Worm (Caenorhabditis elegans) whole organism, L2 larva: Measurements from ENCODE around the gene cacn-1.

ENCODE experiments used
- C34F6.9 ChIP-seq: fragments of 150-350 bp; optimal IDR thresholded peaks from 2 replicates; lab custom pipeline; 2014; ENCODE audit warnings: missing biosample characterization, missing genetic modification characterization
- F13H6.1 ChIP-seq: sonication (generic microtip); optimal IDR thresholded peaks from 2 replicates; lab custom pipeline; 2016; ENCODE audit warnings: missing genetic modification characterization, missing compliant biosample characterization
- R02D3.7 ChIP-seq: fragments of 150-350 bp; optimal IDR thresholded peaks from 2 replicates; lab custom pipeline; 2014; ENCODE audit warnings: missing biosample characterization, missing genetic modification characterization
- aly-2 ChIP-seq: fragments of 150-350 bp; optimal IDR thresholded peaks from 2 replicates; lab custom pipeline; 2014; ENCODE audit warnings: missing biosample characterization, missing genetic modification characterization
- ama-1 ChIP-seq: fragments of 150-350 bp; optimal IDR thresholded peaks from 2 replicates; lab custom pipeline; 2018; ENCODE audit warnings: inconsistent platforms
- ceh-16 ChIP-seq: fragments of 150-350 bp; optimal IDR thresholded peaks from 2 replicates; lab custom pipeline; 2014; ENCODE audit warnings: missing biosample characterization, missing genetic modification characterization
- crh-2 ChIP-seq: sonication (generic microtip); optimal IDR thresholded peaks from 2 replicates; lab custom pipeline; 2017; ENCODE audit warnings: missing biosample characterization, missing genetic modification characterization
- dmd-4 ChIP-seq: sonication (generic microtip); optimal IDR thresholded peaks from 2 replicates; lab custom pipeline; 2017; ENCODE audit warnings: missing biosample characterization, missing genetic modification characterization
- egl-27 ChIP-seq: sonication (generic microtip); optimal IDR thresholded peaks from 3 replicates; lab custom pipeline; 2017; ENCODE audit warnings: missing biosample characterization, missing genetic modification reagents, missing genetic modification characterization
- elt-3 ChIP-seq: sonication (generic microtip); optimal IDR thresholded peaks from 2 replicates; lab custom pipeline; 2017; ENCODE audit warnings: missing biosample characterization, missing genetic modification characterization
- fos-1 ChIP-seq: fragments of 150-350 bp; optimal IDR thresholded peaks from 2 replicates; lab custom pipeline; 2014; ENCODE audit warnings: missing biosample characterization, missing genetic modification characterization
- gmeb-1 ChIP-seq: fragments of 150-350 bp; optimal IDR thresholded peaks from 2 replicates; lab custom pipeline; 2014; ENCODE audit warnings: missing biosample characterization, missing genetic modification characterization
- lin-13 ChIP-seq: fragments of 150-350 bp; optimal IDR thresholded peaks from 2 replicates; lab custom pipeline; 2014; ENCODE audit warnings: missing biosample characterization, missing genetic modification reagents, missing genetic modification characterization
- lin-39 ChIP-seq: fragments of 150-350 bp; optimal IDR thresholded peaks from 2 replicates; lab custom pipeline; 2014; ENCODE audit warnings: missing biosample characterization, missing genetic modification reagents, missing genetic modification characterization
- lsy-2 ChIP-seq, 2 experiments: fragments of 150-350 bp in 1 of 2; sonication (generic microtip) in 1 of 2; optimal IDR thresholded peaks; 2 replicates each; lab custom pipeline; 2014 to 2017; ENCODE audit warnings: missing biosample characterization in 2 of 2, missing genetic modification characterization in 2 of 2
- mab-5 ChIP-seq: fragments of 150-350 bp; optimal IDR thresholded peaks from 2 replicates; lab custom pipeline; 2014; ENCODE audit warnings: missing biosample characterization, missing genetic modification characterization
- mbf-1 ChIP-seq: sonication (generic microtip); optimal IDR thresholded peaks from 2 replicates; lab custom pipeline; 2017; ENCODE audit warnings: missing biosample characterization, missing genetic modification characterization
- mdl-1 ChIP-seq, 2 experiments: fragments of 150-350 bp in 1 of 2; sonication (generic microtip) in 1 of 2; optimal IDR thresholded peaks; 2 replicates each; lab custom pipeline; 2017; ENCODE audit warnings: missing biosample characterization in 2 of 2, missing genetic modification characterization in 2 of 2
- nhr-10 ChIP-seq: sonication (generic microtip); optimal IDR thresholded peaks from 2 replicates; lab custom pipeline; 2017; ENCODE audit warnings: missing biosample characterization, missing genetic modification characterization
- nhr-11 ChIP-seq: fragments of 150-350 bp; optimal IDR thresholded peaks from 2 replicates; lab custom pipeline; 2014; ENCODE audit warnings: missing biosample characterization, missing genetic modification characterization
- nhr-129 ChIP-seq: fragments of 150-350 bp; optimal IDR thresholded peaks from 2 replicates; lab custom pipeline; 2014; ENCODE audit warnings: missing biosample characterization, missing genetic modification characterization
- nhr-23 ChIP-seq: fragments of 150-350 bp; optimal IDR thresholded peaks from 2 replicates; lab custom pipeline; 2014; ENCODE audit warnings: missing biosample characterization, missing genetic modification reagents, missing genetic modification characterization
- nhr-237 ChIP-seq: fragments of 150-350 bp; optimal IDR thresholded peaks from 2 replicates; lab custom pipeline; 2014; ENCODE audit warnings: missing biosample characterization, missing genetic modification characterization
- nhr-25 ChIP-seq: fragments of 150-350 bp; sonication (generic microtip); optimal IDR thresholded peaks from 3 replicates; lab custom pipeline; 2014; ENCODE audit warnings: missing biosample characterization, missing genetic modification characterization
- nhr-6 ChIP-seq: fragments of 150-350 bp; optimal IDR thresholded peaks from 2 replicates; lab custom pipeline; 2014; ENCODE audit warnings: missing biosample characterization, missing genetic modification characterization
- nhr-77 ChIP-seq: fragments of 150-350 bp; optimal IDR thresholded peaks from 2 replicates; lab custom pipeline; 2014; ENCODE audit warnings: missing biosample characterization, missing genetic modification characterization
- peb-1 ChIP-seq: fragments of 150-350 bp; optimal IDR thresholded peaks from 2 replicates; lab custom pipeline; 2014; ENCODE audit warnings: missing biosample characterization, missing genetic modification characterization
- sem-4 ChIP-seq: fragments of 150-350 bp; optimal IDR thresholded peaks from 2 replicates; lab custom pipeline; 2014; ENCODE audit warnings: missing biosample characterization, missing genetic modification reagents, missing genetic modification characterization
- skn-1 ChIP-seq: sonication (generic microtip); optimal IDR thresholded peaks from 2 replicates; lab custom pipeline; 2017; ENCODE audit warnings: missing biosample characterization, missing genetic modification characterization
- sma-3 ChIP-seq: sonication (generic microtip); optimal IDR thresholded peaks from 2 replicates; lab custom pipeline; 2016; ENCODE audit warnings: missing genetic modification reagents, missing genetic modification characterization, missing compliant biosample characterization
- sma-9 ChIP-seq, 2 experiments: fragments of 150-350 bp in 1 of 2; sonication (generic microtip) in 1 of 2; optimal IDR thresholded peaks; 2 replicates each; lab custom pipeline; 2014 to 2016; ENCODE audit warnings: missing genetic modification characterization in 2 of 2, mild to moderate bottlenecking in 1 of 2, missing biosample characterization in 1 of 2, missing compliant biosample characterization in 1 of 2, missing genetic modification reagents in 1 of 2, moderate library complexity in 1 of 2
- snpc-4 ChIP-seq: fragments of 150-350 bp; optimal IDR thresholded peaks from 2 replicates; lab custom pipeline; 2014; ENCODE audit warnings: missing biosample characterization, missing genetic modification characterization
- unc-39 ChIP-seq: fragments of 150-350 bp; optimal IDR thresholded peaks from 2 replicates; lab custom pipeline; 2014; ENCODE audit warnings: missing biosample characterization, missing genetic modification characterization
- unc-55 ChIP-seq: fragments of 150-350 bp; sonication (generic microtip); optimal IDR thresholded peaks from 3 replicates; lab custom pipeline; 2014; ENCODE audit warnings: missing biosample characterization, missing genetic modification reagents, missing genetic modification characterization
- unc-62 ChIP-seq: fragments of 150-350 bp; optimal IDR thresholded peaks from 2 replicates; lab custom pipeline; 2014; ENCODE audit warnings: missing biosample characterization, missing genetic modification reagents, missing genetic modification characterization
- zag-1 ChIP-seq: fragments of 150-350 bp; optimal IDR thresholded peaks from 2 replicates; lab custom pipeline; 2014; ENCODE audit warnings: missing biosample characterization, missing genetic modification characterization
- ztf-1 ChIP-seq: fragments of 200-800 bp; sonication (Bioruptor generic); conservative IDR thresholded peaks from 2 replicates; pipeline ENCODE4 v1.3.6; 2022; ENCODE audit warnings: missing genetic modification characterization, missing compliant biosample characterization
- ztf-11 ChIP-seq: sonication (generic microtip); optimal IDR thresholded peaks from 2 replicates; lab custom pipeline; 2017; ENCODE audit warnings: missing biosample characterization, missing genetic modification characterization

The cacn-1 gene

ce11 chrII:14097518-14097917 is 44.4 kb downstream of the cacn-1 start, which contains the start of gene Y39G8C.2:
TSS of gene Y39G8C.2 (minus strand) at chrII:14097618.
- TF ChIP-seq F13H6.1 (tag; lab: Kevin White, UChicago) = no peak
- TF ChIP-seq nhr-6 (tag; lab: Kevin White, UChicago) = no peak
- no peak for TF ChIP-seq ztf-1 (GFP tag; lab: Robert Waterston, UW)
- no peak for TF ChIP-seq egl-27 (tag; lab: Kevin White, UChicago)
- TF ChIP-seq mdl-1 (tag; optimal IDR thresholded peaks at IDR 0.05; lab: Kevin White, UChicago) = no peak
- no peak for TF ChIP-seq dmd-4 (tag; lab: Kevin White, UChicago)
- no peak for TF ChIP-seq fos-1 (tag; lab: Kevin White, UChicago)
- no peak for TF ChIP-seq gmeb-1
- no peak for TF ChIP-seq aly-2
- no peak for TF ChIP-seq ztf-11
- TF ChIP-seq unc-55 (GFP tag; lab: Kevin White, UChicago) = no peak
- TF ChIP-seq nhr-77 = no peak
- TF ChIP-seq mab-5 (tag; lab: Kevin White, UChicago) = no peak
- TF ChIP-seq nhr-11 (tag; lab: Kevin White, UChicago) = no peak
- TF ChIP-seq C34F6.9 (tag; lab: Kevin White, UChicago) = no peak
- no peak for TF ChIP-seq sem-4 (tag; lab: Kevin White, UChicago)
- TF ChIP-seq nhr-237 (tag; lab: Kevin White, UChicago) = no peak
- TF ChIP-seq zag-1 (tag; lab: Kevin White, UChicago) = no peak

- TF ChIP-seq unc-62 (GFP tag; lab: Kevin White, UChicago) = no peak
- no peak for TF ChIP-seq lsy-2 (tag; optimal IDR thresholded peaks at IDR 0.05; lab: Kevin White, UChicago)
- no peak for TF ChIP-seq lin-13 (GFP tag; lab: Kevin White, UChicago)
- TF ChIP-seq R02D3.7 (tag; lab: Kevin White, UChicago) = no peak
- no peak for TF ChIP-seq zag-1 (tag; lab: Kevin White, UChicago)
- no peak for TF ChIP-seq nhr-10 (tag; lab: Kevin White, UChicago)
- no peak for TF ChIP-seq sma-3 (GFP tag; lab: Kevin White, UChicago)
- TF ChIP-seq nhr-11 (tag; lab: Kevin White, UChicago) = no peak
- TF ChIP-seq elt-3 (tag; lab: Kevin White, UChicago) = no peak
- no peak for TF ChIP-seq dmd-4 (tag; lab: Kevin White, UChicago)
- TF ChIP-seq C34F6.9 (tag; lab: Kevin White, UChicago) = no peak
- no peak for TF ChIP-seq sma-9 (GFP tag; optimal IDR thresholded peaks at IDR 0.05; lab: Kevin White, UChicago)
- no peak for TF ChIP-seq sma-9 (tag; optimal IDR thresholded peaks at IDR 0.05; lab: Kevin White, UChicago)
- no peak for TF ChIP-seq aly-2
- TF ChIP-seq fos-1 (tag; lab: Kevin White, UChicago) = no peak
- no peak for TF ChIP-seq nhr-6 (tag; lab: Kevin White, UChicago)
- TF ChIP-seq F13H6.1 (tag; lab: Kevin White, UChicago) = no peak
- no peak for TF ChIP-seq ceh-16 (tag; lab: Kevin White, UChicago)
- TF ChIP-seq egl-27 (tag; lab: Kevin White, UChicago) = no peak
- no peak for TF ChIP-seq ama-1 (lab: Kevin White, UChicago)
- TF ChIP-seq lin-39 (tag; lab: Kevin White, UChicago) = no peak
Measured at ce11 chrII:14096814-14097213, 45.1 kb downstream of the cacn-1 start.

ce11 chrII:14095875-14096274 is 46.1 kb downstream of the cacn-1 start:
- TF ChIP-seq nhr-23 (tag; lab: Kevin White, UChicago) (no peak), gmeb-1 (no peak)
- TF ChIP-seq, all 48 proteins: peak for 0

- TF ChIP-seq mbf-1 (tag; lab: Kevin White, UChicago) (no peak), ama-1 (lab: Kevin White, UChicago) (no peak), nhr-25 (tag; lab: Kevin White, UChicago) (no peak), elt-3 (tag; lab: Kevin White, UChicago) (no peak), unc-39 (no peak), crh-2 (tag; lab: Kevin White, UChicago) (no peak), unc-62 (GFP tag; lab: Kevin White, UChicago) (no peak), nhr-237 (tag; lab: Kevin White, UChicago) (no peak), nhr-10 (tag; lab: Kevin White, UChicago) (no peak), skn-1 (tag; lab: Kevin White, UChicago) (no peak), nhr-129 (tag; lab: Kevin White, UChicago) (no peak), R02D3.7 (tag; lab: Kevin White, UChicago) (no peak), ztf-1 (GFP tag; lab: Robert Waterston, UW) (no peak), zag-1 (tag; lab: Kevin White, UChicago) (no peak), sma-9 (GFP tag; optimal IDR thresholded peaks at IDR 0.05; lab: Kevin White, UChicago) (no peak), sma-9 (tag; optimal IDR thresholded peaks at IDR 0.05; lab: Kevin White, UChicago) (no peak), peb-1 (tag; lab: Kevin White, UChicago) (no peak), dmd-4 (tag; lab: Kevin White, UChicago) (no peak), snpc-4 (tag; lab: Kevin White, UChicago) (no peak)
Measured at ce11 chrII:14094590-14094989, 47.4 kb downstream of the cacn-1 start, which contains the start of gene col-87. TSS of gene col-87 (minus strand) at chrII:14094690.
